Fruit fly (Drosophila melanogaster): Measurements from ENCODE around the gene CG12316.

- TF ChIP-seq CTCF (optimal IDR thresholded peaks at IDR 0.05) (peak; percentile 85 to 86), CG8478 (optimal IDR thresholded peaks at IDR 0.05) (no peak)
These were observed 41.9 kb upstream of the CG12316 start for dm6 chr3L:15178618-15179017.

All from S2 (cell line).